Fruit fly (Drosophila melanogaster) whole organism, embryonic: ENCODE results near the gene phol.
A peak's percentile ranks its signal among the peaks of the same experiment; 100 is the strongest.

Experiments
- Abd-B ChIP-seq: fragments of 200-800 bp; sonication (Bioruptor generic); optimal IDR thresholded peaks from 2 replicates; lab custom pipeline; 2018; ENCODE audit warnings: missing biosample characterization, mild to moderate bottlenecking, missing genetic modification characterization, moderate library complexity
- Aef1 ChIP-seq: fragments of 200-800 bp; sonication (Bioruptor generic); IDR thresholded peaks from 3 replicates; pipeline ENCODE4 v1.3.6; 2022; ENCODE audit warnings: missing biosample characterization, missing genetic modification characterization
- Antp ChIP-seq: fragments of 200-800 bp; sonication (Bioruptor generic); optimal IDR thresholded peaks from 3 replicates; lab custom pipeline; 2016; ENCODE audit warnings: missing biosample characterization, missing genetic modification characterization
- Asciz ChIP-seq: fragments of 200-800 bp; sonication (Bioruptor generic); optimal IDR thresholded peaks from 2 replicates; lab custom pipeline; 2017; ENCODE audit warnings: missing biosample characterization, mild to moderate bottlenecking, missing genetic modification characterization, missing genetic modification reagents
- Atf3 ChIP-seq: fragments of 200-800 bp; sonication (Bioruptor generic); optimal IDR thresholded peaks from 3 replicates; lab custom pipeline; 2016; ENCODE audit warnings: missing biosample characterization, missing genetic modification characterization
- Blimp-1 ChIP-seq: fragments of 200-800 bp; sonication (Bioruptor generic); optimal IDR thresholded peaks from 3 replicates; lab custom pipeline; 2018; ENCODE audit warnings: missing biosample characterization, missing genetic modification characterization, mild to moderate bottlenecking, moderate library complexity, missing genetic modification reagents
- CG10543 ChIP-seq: fragments of 200-800 bp; sonication (Bioruptor generic); optimal IDR thresholded peaks from 3 replicates; lab custom pipeline; 2017; ENCODE audit warnings: missing biosample characterization, mild to moderate bottlenecking, missing genetic modification characterization, moderate library complexity
- CG11093 ChIP-seq: fragments of 200-800 bp; sonication (Bioruptor generic); IDR thresholded peaks from 3 replicates; pipeline ENCODE4 v1.3.6; 2022; ENCODE audit warnings: missing biosample characterization, missing genetic modification characterization
- CG15011 ChIP-seq: fragments of 200-800 bp; sonication (Bioruptor generic); optimal IDR thresholded peaks from 3 replicates; lab custom pipeline; 2018; ENCODE audit warnings: missing biosample characterization, mild to moderate bottlenecking, missing genetic modification characterization
- CG2199 ChIP-seq: fragments of 200-800 bp; sonication (Bioruptor generic); IDR thresholded peaks from 3 replicates; pipeline ENCODE4 v1.3.6; 2022; ENCODE audit warnings: missing biosample characterization, missing genetic modification characterization
- CG30431 ChIP-seq: fragments of 200-800 bp; sonication (Bioruptor generic); optimal IDR thresholded peaks from 2 replicates; lab custom pipeline; 2017; ENCODE audit warnings: missing biosample characterization, missing genetic modification characterization
- CG34376 ChIP-seq: fragments of 200-800 bp; sonication (Bioruptor generic); optimal IDR thresholded peaks from 2 replicates; lab custom pipeline; 2018; ENCODE audit warnings: missing biosample characterization, mild to moderate bottlenecking, missing genetic modification characterization
- CG4424 ChIP-seq: fragments of 200-800 bp; sonication (Bioruptor generic); optimal IDR thresholded peaks from 3 replicates; lab custom pipeline; 2016; ENCODE audit warnings: missing biosample characterization, missing genetic modification characterization
- CG7839 ChIP-seq: fragments of 200-800 bp; sonication (Bioruptor generic); optimal IDR thresholded peaks from 3 replicates; lab custom pipeline; 2018; ENCODE audit warnings: missing biosample characterization, mild to moderate bottlenecking, missing genetic modification characterization, moderate library complexity
- CG9932 ChIP-seq: fragments of 200-800 bp; sonication (Bioruptor generic); IDR thresholded peaks from 2 replicates; pipeline ENCODE4 v1.3.6; 2022; ENCODE audit warnings: missing biosample characterization, missing genetic modification characterization
- CHES-1-like ChIP-seq: fragments of 200-800 bp; sonication (Bioruptor generic); optimal IDR thresholded peaks from 2 replicates; lab custom pipeline; 2016; ENCODE audit warnings: missing biosample characterization, missing genetic modification characterization
- H2.0 ChIP-seq: fragments of 200-800 bp; sonication (Bioruptor generic); IDR thresholded peaks from 2 replicates; pipeline ENCODE4 v1.3.6; 2022; ENCODE audit warnings: missing biosample characterization, missing genetic modification characterization
- HLHmδ ChIP-seq: fragments of 200-800 bp; sonication (Bioruptor generic); optimal IDR thresholded peaks from 2 replicates; lab custom pipeline; 2018; ENCODE audit warnings: missing biosample characterization, mild to moderate bottlenecking, missing genetic modification characterization, moderate library complexity
- HmgZ ChIP-seq: fragments of 200-800 bp; sonication (Bioruptor generic); optimal IDR thresholded peaks from 2 replicates; lab custom pipeline; 2018; ENCODE audit warnings: missing biosample characterization, mild to moderate bottlenecking, missing genetic modification characterization
- MBD-R2 ChIP-seq: fragments of 200-800 bp; sonication (Bioruptor generic); IDR thresholded peaks from 2 replicates; pipeline ENCODE4 v1.3.6; 2022; ENCODE audit warnings: missing biosample characterization, missing genetic modification characterization
- NK7.1 ChIP-seq: fragments of 200-800 bp; sonication (Bioruptor generic); optimal IDR thresholded peaks from 3 replicates; lab custom pipeline; 2016; ENCODE audit warnings: missing biosample characterization, missing genetic modification characterization
- Optix ChIP-seq: fragments of 200-800 bp; sonication (Bioruptor generic); IDR thresholded peaks from 3 replicates; pipeline ENCODE4 v1.3.6; 2022; ENCODE audit warnings: missing biosample characterization, missing genetic modification characterization
- Pdp1 ChIP-seq, 2 experiments: fragments of 200-800 bp; sonication (Bioruptor generic); optimal IDR thresholded peaks; 3 replicates each; lab custom pipeline; 2016; ENCODE audit warnings: missing biosample characterization in 2 of 2, missing genetic modification characterization in 2 of 2, mild to moderate bottlenecking in 1 of 2, moderate library complexity in 1 of 2
- Rfx ChIP-seq: fragments of 200-800 bp; sonication (Bioruptor generic); IDR thresholded peaks from 2 replicates; pipeline ENCODE4 v1.3.6; 2022; ENCODE audit warnings: missing biosample characterization, missing genetic modification characterization
- Sry-β ChIP-seq: fragments of 200-800 bp; sonication (Bioruptor generic); optimal IDR thresholded peaks from 2 replicates; lab custom pipeline; 2018; ENCODE audit warnings: missing biosample characterization, mild to moderate bottlenecking, missing genetic modification characterization, moderate library complexity
- Tbp ChIP-seq: fragments of >200 bp; optimal IDR thresholded peaks from 2 replicates; lab custom pipeline; 2018; ENCODE audit warnings: missing biosample characterization, missing genetic modification characterization
- ac ChIP-seq: fragments of 200-800 bp; sonication (Bioruptor generic); optimal IDR thresholded peaks from 3 replicates; lab custom pipeline; 2017; ENCODE audit warnings: missing biosample characterization, mild to moderate bottlenecking, missing genetic modification characterization
- ase ChIP-seq: fragments of 200-800 bp; sonication (Bioruptor generic); IDR thresholded peaks from 3 replicates; pipeline ENCODE4 v1.3.6; 2022; ENCODE audit warnings: missing biosample characterization, missing genetic modification characterization
- bcd ChIP-seq: fragments of 200-800 bp; sonication (Bioruptor generic); optimal IDR thresholded peaks from 2 replicates; lab custom pipeline; 2017; ENCODE audit warnings: missing biosample characterization, mild to moderate bottlenecking, missing genetic modification characterization
- cad ChIP-seq: fragments of >200 bp; optimal IDR thresholded peaks from 2 replicates; lab custom pipeline; 2017; ENCODE audit warnings: missing biosample characterization, missing genetic modification characterization
- cas ChIP-seq: fragments of 200-800 bp; sonication (Bioruptor generic); IDR thresholded peaks from 2 replicates; pipeline ENCODE4 v1.3.6; 2022; ENCODE audit warnings: missing biosample characterization, missing genetic modification characterization
- chm ChIP-seq: fragments of 200-800 bp; sonication (Bioruptor generic); IDR thresholded peaks from 2 replicates; pipeline ENCODE4 v1.3.6; 2022; ENCODE audit warnings: missing biosample characterization, missing genetic modification characterization
- crc ChIP-seq: fragments of 200-800 bp; sonication (Bioruptor generic); optimal IDR thresholded peaks from 2 replicates; lab custom pipeline; 2016; ENCODE audit warnings: missing biosample characterization, missing genetic modification characterization
- crol ChIP-seq: fragments of 200-800 bp; sonication (Bioruptor generic); IDR thresholded peaks from 2 replicates; pipeline ENCODE4 v1.3.6; 2022; ENCODE audit warnings: missing biosample characterization, missing genetic modification characterization
- eyg ChIP-seq: fragments of 200-800 bp; sonication (Bioruptor generic); optimal IDR thresholded peaks from 3 replicates; lab custom pipeline; 2016; ENCODE audit warnings: missing biosample characterization, missing genetic modification characterization
- gro ChIP-seq: fragments of 200-800 bp; sonication (Bioruptor generic); optimal IDR thresholded peaks from 2 replicates; lab custom pipeline; 2016; ENCODE audit warnings: missing biosample characterization, missing genetic modification characterization
- hb ChIP-seq: fragments of 200-800 bp; sonication (Bioruptor generic); IDR thresholded peaks from 3 replicates; pipeline ENCODE4 v1.3.6; 2022; ENCODE audit warnings: missing biosample characterization, missing genetic modification characterization; ENCODE audit not compliant: partially characterized antibody
- lola ChIP-seq, 3 experiments: fragments of >200 bp in 2 of 3; fragments of 200-800 bp in 1 of 3; sonication (Bioruptor generic) in 1 of 3; optimal IDR thresholded peaks; 2 replicates each; lab custom pipeline; 2017 to 2019; ENCODE audit warnings: missing biosample characterization in 3 of 3, missing genetic modification characterization in 3 of 3, mild to moderate bottlenecking in 1 of 3, moderate library complexity in 1 of 3
- nerfin-2 ChIP-seq: fragments of 200-800 bp; sonication (Bioruptor generic); IDR thresholded peaks from 2 replicates; pipeline ENCODE4 v1.3.6; 2022; ENCODE audit warnings: missing biosample characterization, missing genetic modification characterization; ENCODE audit not compliant: partially characterized antibody
- nom ChIP-seq: fragments of 200-800 bp; sonication (Bioruptor generic); optimal IDR thresholded peaks from 2 replicates; lab custom pipeline; 2017; ENCODE audit warnings: missing biosample characterization, missing genetic modification characterization, mild to moderate bottlenecking, moderate library complexity, missing genetic modification reagents
- repo ChIP-seq: fragments of 200-800 bp; sonication (Bioruptor generic); optimal IDR thresholded peaks from 2 replicates; lab custom pipeline; 2016; ENCODE audit warnings: missing biosample characterization, missing genetic modification characterization
- ro ChIP-seq: fragments of 200-800 bp; sonication (Bioruptor generic); IDR thresholded peaks from 2 replicates; pipeline ENCODE4 v1.3.6; 2022; ENCODE audit warnings: missing biosample characterization, missing genetic modification characterization
- run ChIP-seq: fragments of 200-800 bp; sonication (Bioruptor generic); optimal IDR thresholded peaks from 3 replicates; lab custom pipeline; 2018; ENCODE audit warnings: missing biosample characterization, mild to moderate bottlenecking, missing genetic modification characterization
- sc ChIP-seq, 3 experiments: fragments of >200 bp in 2 of 3; fragments of 200-800 bp in 1 of 3; sonication (Bioruptor generic) in 1 of 3; optimal IDR thresholded peaks; 2 replicates in 2 of 3; 3 replicates in 1 of 3; lab custom pipeline; 2017; ENCODE audit warnings: mild to moderate bottlenecking in 1 of 3, missing biosample characterization in 1 of 3, missing genetic modification characterization in 1 of 3, missing genetic modification reagents in 1 of 3
- sima ChIP-seq: fragments of 200-800 bp; sonication (Bioruptor generic); optimal IDR thresholded peaks from 2 replicates; lab custom pipeline; 2016; ENCODE audit warnings: missing biosample characterization, missing genetic modification characterization
- sr ChIP-seq: fragments of 200-800 bp; sonication (Bioruptor generic); IDR thresholded peaks from 3 replicates; pipeline ENCODE4 v1.3.6; 2022; ENCODE audit warnings: missing biosample characterization, missing genetic modification characterization
- twi ChIP-seq: fragments of 200-800 bp; optimal IDR thresholded peaks from 2 replicates; lab custom pipeline; 2019; ENCODE audit warnings: missing biosample characterization, mild to moderate bottlenecking, missing genetic modification characterization, moderate library complexity
- wdn ChIP-seq: fragments of 200-800 bp; sonication (Bioruptor generic); IDR thresholded peaks from 2 replicates; pipeline ENCODE4 v1.3.6; 2022; ENCODE audit warnings: missing biosample characterization, missing genetic modification characterization
- zf30C ChIP-seq: fragments of 200-800 bp; sonication (Bioruptor generic); optimal IDR thresholded peaks from 3 replicates; lab custom pipeline; 2018; ENCODE audit warnings: missing biosample characterization, mild to moderate bottlenecking, missing genetic modification characterization

The phol gene

DNA sequence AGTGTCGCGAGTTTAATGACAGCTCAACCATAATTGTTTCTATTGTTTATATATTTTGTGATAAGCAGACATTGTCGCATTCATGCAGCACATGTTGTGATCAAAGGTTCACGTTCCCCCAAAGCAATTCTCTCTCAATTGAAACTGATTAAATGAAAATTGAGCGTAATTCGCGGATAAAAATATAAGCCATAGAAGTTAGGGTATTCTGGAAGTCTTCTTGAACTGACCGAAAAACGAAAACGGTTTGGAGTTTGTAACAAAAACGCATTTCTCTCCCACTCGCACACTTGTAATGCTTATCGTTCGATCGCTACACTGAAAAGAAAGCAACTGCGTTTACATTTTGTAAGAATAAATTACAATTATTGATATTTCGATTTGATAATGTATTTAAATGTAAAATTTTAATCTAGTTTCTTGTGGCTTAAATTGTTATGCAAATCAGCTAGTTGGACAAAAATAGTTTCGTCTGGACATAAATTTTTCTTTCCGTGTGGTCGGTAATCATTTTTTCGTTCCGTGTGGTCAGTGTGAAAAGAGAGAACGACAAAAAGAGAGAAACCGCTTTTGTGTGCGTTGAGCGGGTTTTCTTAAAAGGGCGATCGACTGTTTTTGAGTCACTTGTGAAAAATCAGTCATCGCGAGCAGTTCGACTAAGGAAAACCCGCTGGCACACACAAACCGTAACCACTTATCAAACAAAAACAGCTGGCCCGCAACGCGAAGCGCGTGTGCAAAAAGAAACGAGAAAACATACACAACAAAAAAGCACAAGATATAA is 33.3 kb downstream of the phol start, which contains the start of gene aay (continued):
- TF ChIP-seq NK7.1 (GFP tag; lab: Kevin White, UChicago): peak; percentile 97
- peak; percentile 94 for TF ChIP-seq sr (GFP tag; lab: Robert Waterston, UW)
- peak; percentile 99 for TF ChIP-seq run
- peak; percentile 96 for TF ChIP-seq twi (tag; lab: Kevin White, UChicago)
- peak; percentile 94 for TF ChIP-seq crc (GFP tag; lab: Kevin White, UChicago)
- TF ChIP-seq Tbp (GFP tag; lab: Kevin White, UChicago): no peak
- TF ChIP-seq Blimp-1 (GFP tag; lab: Kevin White, UChicago): peak; percentile 99
- TF ChIP-seq HmgZ (tag; lab: Kevin White, UChicago): peak; percentile 99
- TF ChIP-seq Optix: peak; percentile 95
- TF ChIP-seq CG4424 (GFP tag; lab: Kevin White, UChicago): peak; percentile 99
- peak; percentile 98 for TF ChIP-seq eyg
- TF ChIP-seq cas: peak; percentile 93
- TF ChIP-seq nerfin-2 (GFP tag; lab: Robert Waterston, UW): no peak
- no peak for TF ChIP-seq cad (GFP tag; lab: Kevin White, UChicago)
- peak; percentile 99 for TF ChIP-seq chm (GFP tag; lab: Robert Waterston, UW)
- TF ChIP-seq wdn: peak; percentile 95
- peak; percentile 79 for TF ChIP-seq crol (GFP tag; lab: Robert Waterston, UW)
- no peak for TF ChIP-seq hb
- TF ChIP-seq nom (GFP tag; lab: Kevin White, UChicago): peak; percentile 94
- TF ChIP-seq ro: peak; percentile 96
- TF ChIP-seq CG7839 (tag; lab: Kevin White, UChicago): peak; percentile 99
- peak; percentile 76 for TF ChIP-seq Sry-β (GFP tag; lab: Kevin White, UChicago)
- peak; percentile 97 for TF ChIP-seq CG9932 (GFP tag; lab: Robert Waterston, UW)
- peak; percentile 97 for TF ChIP-seq CG11093 (GFP tag; lab: Robert Waterston, UW)
- peak; percentile 99 for TF ChIP-seq bcd (GFP tag; lab: Kevin White, UChicago)
- TF ChIP-seq CG10543 (GFP tag; lab: Kevin White, UChicago): peak; percentile 97
- TF ChIP-seq HLHmδ: no peak
- peak; percentile 91 for TF ChIP-seq Antp (GFP tag; lab: Kevin White, UChicago)
- peak; percentile 99 for TF ChIP-seq Rfx (GFP tag; lab: Robert Waterston, UW)
- TF ChIP-seq H2.0 (GFP tag; lab: Robert Waterston, UW): peak; percentile 97
- TF ChIP-seq CG2199 (GFP tag; lab: Robert Waterston, UW): peak; percentile 97
- peak; percentile 98 for TF ChIP-seq ac (GFP tag; lab: Kevin White, UChicago)
- TF ChIP-seq Asciz (GFP tag; lab: Kevin White, UChicago): peak; percentile 99
- peak; percentile 96 to 98 for TF ChIP-seq Pdp1 (GFP tag; optimal IDR thresholded peaks at IDR 0.05; lab: Kevin White, UChicago)
- TF ChIP-seq repo (GFP tag; lab: Kevin White, UChicago): peak; percentile 95
- peak; percentile 100 for TF ChIP-seq zf30C (GFP tag; lab: Kevin White, UChicago)
- TF ChIP-seq ase: peak; percentile 98
- peak; percentile 98 for TF ChIP-seq gro
- peak; percentile 98 for TF ChIP-seq CG30431 (GFP tag; lab: Kevin White, UChicago)
- peak; percentile 98 for TF ChIP-seq Aef1 (GFP tag; lab: Robert Waterston, UW)
- peak in 1 of 3 experiments; percentile 99 for TF ChIP-seq lola (GFP tag; optimal IDR thresholded peaks at IDR 0.05; lab: Kevin White, UChicago)
- TF ChIP-seq Abd-B (GFP tag; lab: Kevin White, UChicago): peak; percentile 99
- TF ChIP-seq Atf3 (GFP tag; lab: Kevin White, UChicago): peak; percentile 97
- TF ChIP-seq sima (GFP tag; lab: Kevin White, UChicago): peak; percentile 95
- TF ChIP-seq CHES-1-like (GFP tag; lab: Kevin White, UChicago): peak; percentile 97
- TF ChIP-seq MBD-R2 (GFP tag; lab: Robert Waterston, UW): peak; percentile 94
- peak; percentile 97 for TF ChIP-seq CG34376 (GFP tag; lab: Kevin White, UChicago)
- peak; percentile 98 for TF ChIP-seq CG15011 (GFP tag; lab: Kevin White, UChicago)
- no peak for TF ChIP-seq sc (optimal IDR thresholded peaks at IDR 0.05; lab: Kevin White, UChicago)
- peak; percentile 98 for TF ChIP-seq sc (GFP tag; optimal IDR thresholded peaks at IDR 0.05; lab: Kevin White, UChicago)
